Fruit fly (Drosophila melanogaster): ENCODE data around the gene CG9213.

CG9213 gene

dm6 chrX:15616532-15616931 lies 42.2 kb upstream of the CG9213 start:
- TF ChIP-seq Dif (GFP tag; optimal IDR thresholded peaks at IDR 0.05; ENCODE audit: partially characterized antibody) (no peak), N (GFP tag; optimal IDR thresholded peaks at IDR 0.05) (no peak), Sp1 (GFP tag; optimal IDR thresholded peaks at IDR 0.05) (no peak), GATAd (GFP tag; optimal IDR thresholded peaks at IDR 0.05) (no peak), dsf (GFP tag; optimal IDR thresholded peaks at IDR 0.05; ENCODE audit: borderline replicate concordance) (no peak)

DNA sequence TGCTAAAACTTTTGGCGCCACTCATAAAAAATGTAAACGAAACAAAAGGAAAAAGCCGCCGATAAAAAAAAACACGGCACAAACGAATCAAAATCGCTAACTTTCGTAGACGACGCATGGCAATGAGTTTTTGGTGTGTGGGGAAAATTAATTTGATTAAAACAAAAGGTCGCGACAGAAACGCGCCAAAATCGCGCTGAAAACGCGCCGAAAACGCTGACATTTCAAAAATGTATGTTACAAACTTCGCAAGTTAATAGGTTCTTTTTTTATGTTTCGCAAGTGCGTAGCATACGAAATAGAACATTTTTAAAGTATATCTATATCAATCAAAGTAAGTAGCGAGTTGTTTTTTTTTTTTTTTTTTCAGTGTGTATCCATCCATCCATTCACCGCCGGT lies 41.7 kb upstream of the CG9213 start:
- TF ChIP-seq usp (GFP tag; optimal IDR thresholded peaks at IDR 0.05) (no peak), woc (GFP tag; optimal IDR thresholded peaks at IDR 0.05) (no peak), brk (GFP tag; optimal IDR thresholded peaks at IDR 0.05) (no peak), Myc (optimal IDR thresholded peaks at IDR 0.05) (peak; percentile 1), OdsH (GFP tag; optimal IDR thresholded peaks at IDR 0.05) (no peak)

DNA sequence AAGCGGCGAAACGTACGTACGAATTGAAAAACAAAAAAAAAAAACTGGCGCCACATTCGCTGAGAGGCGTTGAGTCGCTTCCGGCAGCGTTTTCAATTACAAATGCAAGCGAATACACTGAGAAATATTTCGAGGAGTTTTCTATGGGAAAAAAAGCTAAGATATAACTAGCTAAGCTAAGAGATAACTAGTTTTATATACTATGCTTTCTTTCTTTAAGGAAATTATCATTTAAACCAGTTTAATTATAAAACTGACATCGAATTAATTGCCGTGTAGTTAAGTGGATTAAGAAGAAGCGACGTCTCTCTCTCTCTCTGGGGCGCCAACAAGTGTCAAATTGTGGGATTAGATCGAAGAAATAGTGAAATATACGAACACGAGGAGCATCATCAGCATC lies 41.1 kb upstream of the CG9213 start:
- TF ChIP-seq brk (GFP tag; optimal IDR thresholded peaks at IDR 0.05): no peak
- peak; percentile 30 for TF ChIP-seq rgr (GFP tag; optimal IDR thresholded peaks at IDR 0.05)
- TF ChIP-seq Mio (GFP tag; optimal IDR thresholded peaks at IDR 0.05): no peak
- no peak for TF ChIP-seq Myc (optimal IDR thresholded peaks at IDR 0.05)
- peak; percentile 30 for TF ChIP-seq OdsH (GFP tag; optimal IDR thresholded peaks at IDR 0.05)
- TF ChIP-seq fru (GFP tag; optimal IDR thresholded peaks at IDR 0.05): peak; percentile 37
- TF ChIP-seq psq (GFP tag; optimal IDR thresholded peaks at IDR 0.05): peak; percentile 11
- TF ChIP-seq jim (GFP tag; optimal IDR thresholded peaks at IDR 0.05): no peak
- TF ChIP-seq dmrt93B (GFP tag; optimal IDR thresholded peaks at IDR 0.05): peak; percentile 13
- peak; percentile 48 for TF ChIP-seq h (GFP tag; optimal IDR thresholded peaks at IDR 0.05)
- TF ChIP-seq foxo (GFP tag; optimal IDR thresholded peaks at IDR 0.05): peak in 1 of 2 experiments; percentile 42
- TF ChIP-seq Sp1 (GFP tag; optimal IDR thresholded peaks at IDR 0.05): peak; percentile 29
- TF ChIP-seq Hnf4 (GFP tag; optimal IDR thresholded peaks at IDR 0.05): peak; percentile 31
- no peak for TF ChIP-seq woc (GFP tag; optimal IDR thresholded peaks at IDR 0.05)
- TF ChIP-seq Vsx2 (GFP tag; optimal IDR thresholded peaks at IDR 0.05; ENCODE audit: partially characterized antibody): no peak
- peak; percentile 33 for TF ChIP-seq ey (GFP tag; optimal IDR thresholded peaks at IDR 0.05)
- TF ChIP-seq br (GFP tag; optimal IDR thresholded peaks at IDR 0.05): peak; percentile 41
- peak; percentile 47 for TF ChIP-seq HLH106 (tag; optimal IDR thresholded peaks at IDR 0.05)

- TF ChIP-seq br (GFP tag; optimal IDR thresholded peaks at IDR 0.05) (no peak), brk (GFP tag; optimal IDR thresholded peaks at IDR 0.05) (no peak), usp (GFP tag; optimal IDR thresholded peaks at IDR 0.05) (no peak), Rel (GFP tag; optimal IDR thresholded peaks at IDR 0.05) (no peak), Rel (tag; optimal IDR thresholded peaks at IDR 0.05) (no peak), CG32264 (GFP tag; optimal IDR thresholded peaks at IDR 0.05) (no peak), lola (GFP tag; optimal IDR thresholded peaks at IDR 0.05) (no peak), Jra (GFP tag; optimal IDR thresholded peaks at IDR 0.05) (no peak), dl (GFP tag; optimal IDR thresholded peaks at IDR 0.05; ENCODE audit: insufficient read depth in 1 of 2, partially characterized antibody in 2 of 2) (no peak), GATAd (GFP tag; optimal IDR thresholded peaks at IDR 0.05) (no peak), tai (GFP tag; optimal IDR thresholded peaks at IDR 0.05) (no peak), CrebA (GFP tag; optimal IDR thresholded peaks at IDR 0.05; ENCODE audit: borderline replicate concordance) (no peak), Hnf4 (GFP tag; optimal IDR thresholded peaks at IDR 0.05) (no peak), Dif (GFP tag; optimal IDR thresholded peaks at IDR 0.05; ENCODE audit: partially characterized antibody) (no peak)
These were observed 37.5 kb upstream of the CG9213 start for dm6 chrX:15611795-15612194.

DNA sequence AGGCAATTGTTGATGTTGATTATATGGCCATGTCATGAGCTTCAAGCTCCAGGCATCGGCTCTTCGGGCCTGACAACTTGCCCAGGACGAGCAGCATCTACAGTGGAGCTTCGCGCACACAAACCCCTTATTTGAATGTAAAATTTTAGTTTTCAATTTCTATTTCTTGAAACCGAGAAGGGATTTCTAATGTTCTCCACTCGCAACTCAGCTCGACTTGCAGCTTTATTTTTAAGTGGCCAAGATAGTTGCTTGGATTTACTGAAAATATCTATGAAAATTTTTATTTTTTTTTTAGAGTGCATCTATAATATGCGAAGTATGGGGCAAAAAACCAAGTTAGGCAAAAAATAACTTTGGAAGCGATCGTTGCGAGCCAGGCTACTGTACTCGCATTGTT lies 36.6 kb upstream of the CG9213 start:
- TF ChIP-seq OdsH (GFP tag; optimal IDR thresholded peaks at IDR 0.05) (no peak), CG9705 (GFP tag; optimal IDR thresholded peaks at IDR 0.05) (no peak), Sp1 (GFP tag; optimal IDR thresholded peaks at IDR 0.05) (no peak), ey (GFP tag; optimal IDR thresholded peaks at IDR 0.05) (peak; percentile 33), dl (GFP tag; optimal IDR thresholded peaks at IDR 0.05; ENCODE audit: insufficient read depth in 1 of 2, partially characterized antibody in 2 of 2) (no peak), lola (GFP tag; optimal IDR thresholded peaks at IDR 0.05) (no peak), tai (GFP tag; optimal IDR thresholded peaks at IDR 0.05) (no peak), brk (GFP tag; optimal IDR thresholded peaks at IDR 0.05) (no peak), CrebA (GFP tag; optimal IDR thresholded peaks at IDR 0.05; ENCODE audit: borderline replicate concordance) (no peak), Myc (optimal IDR thresholded peaks at IDR 0.05) (no peak), fru (GFP tag; optimal IDR thresholded peaks at IDR 0.05) (peak; percentile 38), GATAd (GFP tag; optimal IDR thresholded peaks at IDR 0.05) (no peak), jim (GFP tag; optimal IDR thresholded peaks at IDR 0.05) (no peak), Mio (GFP tag; optimal IDR thresholded peaks at IDR 0.05) (no peak), pan (optimal IDR thresholded peaks at IDR 0.05) (no peak), h (GFP tag; optimal IDR thresholded peaks at IDR 0.05) (peak; percentile 35), dsf (GFP tag; optimal IDR thresholded peaks at IDR 0.05; ENCODE audit: borderline replicate concordance) (no peak), foxo (GFP tag; optimal IDR thresholded peaks at IDR 0.05) (peak in 1 of 2 experiments; percentile 25), Abd-B (GFP tag; optimal IDR thresholded peaks at IDR 0.05) (no peak), CG32264 (GFP tag; optimal IDR thresholded peaks at IDR 0.05) (no peak), N (GFP tag; optimal IDR thresholded peaks at IDR 0.05) (no peak), Hr78 (GFP tag; optimal IDR thresholded peaks at IDR 0.05) (no peak), woc (GFP tag; optimal IDR thresholded peaks at IDR 0.05) (peak; percentile 28), Hnf4 (GFP tag; optimal IDR thresholded peaks at IDR 0.05) (no peak), HLH106 (tag; optimal IDR thresholded peaks at IDR 0.05) (peak; percentile 22), br (GFP tag; optimal IDR thresholded peaks at IDR 0.05) (no peak), rgr (GFP tag; optimal IDR thresholded peaks at IDR 0.05) (peak; percentile 17), Hr83 (GFP tag; optimal IDR thresholded peaks at IDR 0.05; ENCODE audit: poor library complexity, severe bottlenecking) (no peak), Vsx2 (GFP tag; optimal IDR thresholded peaks at IDR 0.05; ENCODE audit: partially characterized antibody) (no peak), sage (GFP tag; optimal IDR thresholded peaks at IDR 0.05) (no peak), Rel (GFP tag; optimal IDR thresholded peaks at IDR 0.05) (no peak), Rel (tag; optimal IDR thresholded peaks at IDR 0.05) (no peak), usp (GFP tag; optimal IDR thresholded peaks at IDR 0.05) (no peak)

All from whole organism, wandering third instar larva.